Worm (Caenorhabditis elegans) whole organism, midembryonic: Measurements from ENCODE around the gene col-142.

ENCODE experiments used
- T22C8.4 ChIP-seq: fragments of 200-800 bp; sonication (Bioruptor generic); IDR thresholded peaks from 2 replicates; pipeline ENCODE4 v1.3.6; 2022; ENCODE audit warnings: missing genetic modification characterization, missing compliant biosample characterization
- cog-1 ChIP-seq: sonication (generic microtip); optimal IDR thresholded peaks from 2 replicates; lab custom pipeline; 2016; ENCODE audit warnings: missing genetic modification characterization, missing compliant biosample characterization
- flt-1 ChIP-seq: fragments of 200-800 bp; sonication (Bioruptor generic); IDR thresholded peaks from 2 replicates; pipeline ENCODE4 v1.3.6; 2022; ENCODE audit warnings: missing genetic modification characterization, missing compliant biosample characterization
- klf-2 ChIP-seq: fragments of 200-800 bp; sonication (Bioruptor generic); conservative IDR thresholded peaks from 2 replicates; pipeline ENCODE4 v1.3.6; 2022; ENCODE audit warnings: missing genetic modification reagents, missing genetic modification characterization, missing compliant biosample characterization
- med-1 ChIP-seq: sonication (generic microtip); optimal IDR thresholded peaks from 2 replicates; lab custom pipeline; 2017; ENCODE audit warnings: missing genetic modification characterization, mild to moderate bottlenecking, missing compliant biosample characterization, antibody characterized with exemption, missing genetic modification reagents; ENCODE audit not compliant: insufficient read depth
- ref-1 ChIP-seq: fragments of 200-800 bp; sonication (Bioruptor generic); conservative IDR thresholded peaks from 2 replicates; pipeline ENCODE4 v1.3.6; 2022; ENCODE audit warnings: missing genetic modification reagents, missing genetic modification characterization, missing compliant biosample characterization
- tab-1 ChIP-seq: fragments of 200-800 bp; sonication (Bioruptor generic); IDR thresholded peaks from 2 replicates; pipeline ENCODE4 v1.3.6; 2022; ENCODE audit warnings: missing genetic modification characterization, missing compliant biosample characterization
- ztf-23 ChIP-seq: fragments of 200-800 bp; sonication (Bioruptor generic); IDR thresholded peaks from 2 replicates; pipeline ENCODE4 v1.3.6; 2022; ENCODE audit warnings: missing genetic modification reagents, missing genetic modification characterization, missing compliant biosample characterization
- ztf-29 ChIP-seq: fragments of 200-800 bp; sonication (Bioruptor generic); IDR thresholded peaks from 2 replicates; pipeline ENCODE4 v1.3.6; 2022; ENCODE audit warnings: missing genetic modification reagents, missing genetic modification characterization, missing compliant biosample characterization

The col-142 gene

DNA sequence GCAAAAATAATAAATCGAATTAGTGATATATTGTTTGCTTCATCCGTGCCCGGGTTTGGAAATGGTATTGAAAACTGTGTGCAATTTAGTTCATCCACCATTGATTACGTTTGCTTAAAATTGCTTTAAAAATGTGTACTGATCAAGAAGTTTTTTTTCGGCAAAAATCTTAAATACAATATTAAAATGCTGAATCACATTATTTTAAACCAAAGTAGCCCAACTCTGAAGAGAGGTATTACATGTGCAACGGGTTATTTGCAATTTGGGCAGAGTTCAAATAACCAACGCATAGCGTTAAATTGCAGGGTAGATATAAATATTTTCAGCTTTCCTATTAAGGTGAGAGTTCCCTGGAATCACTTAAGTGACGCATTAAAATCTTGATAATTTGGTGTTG is 13.8 kb upstream of the col-142 start, which contains the start of gene dmsr-14:
dmsr-14 (minus strand) TSS at position 101 of the 400 bp plus-strand sequence.
- TF ChIP-seq cog-1 (tag; lab: Kevin White, UChicago) (no peak), med-1 (GFP tag; lab: Kevin White, UChicago) (no peak), ztf-23 (GFP tag; lab: Robert Waterston, UW) (no peak), ztf-29 (GFP tag; lab: Robert Waterston, UW) (no peak), klf-2 (GFP tag; lab: Robert Waterston, UW) (no peak), tab-1 (GFP tag; lab: Robert Waterston, UW) (no peak), ref-1 (GFP tag; lab: Robert Waterston, UW) (no peak), flt-1 (no peak), T22C8.4 (no peak)

- TF ChIP-seq ztf-29 (GFP tag; lab: Robert Waterston, UW) (no peak), klf-2 (GFP tag; lab: Robert Waterston, UW) (no peak), med-1 (GFP tag; lab: Kevin White, UChicago) (no peak), tab-1 (GFP tag; lab: Robert Waterston, UW) (no peak), flt-1 (no peak), T22C8.4 (no peak), cog-1 (tag; lab: Kevin White, UChicago) (no peak), ztf-23 (GFP tag; lab: Robert Waterston, UW) (no peak), ref-1 (GFP tag; lab: Robert Waterston, UW) (no peak)
Observed at ce11 chrV:6819812-6820211, 11.2 kb upstream of the col-142 start, which contains the start of gene dmsr-13. TSS of gene dmsr-13 (minus strand) at chrV:6819912.

- TF ChIP-seq ztf-23 (GFP tag; lab: Robert Waterston, UW) (no peak), flt-1 (no peak), ref-1 (GFP tag; lab: Robert Waterston, UW) (no peak), klf-2 (GFP tag; lab: Robert Waterston, UW) (no peak), ztf-29 (GFP tag; lab: Robert Waterston, UW) (no peak), tab-1 (GFP tag; lab: Robert Waterston, UW) (no peak), T22C8.4 (no peak), med-1 (GFP tag; lab: Kevin White, UChicago) (no peak), cog-1 (tag; lab: Kevin White, UChicago) (no peak)
Observed at ce11 chrV:6821509-6821908, 9.5 kb upstream of the col-142 start, which contains the start of gene T15B7.8. TSS of gene T15B7.8 (plus strand) at chrV:6821809.

- TF ChIP-seq med-1 (GFP tag; lab: Kevin White, UChicago), result no peak
- TF ChIP-seq flt-1, result no peak
- TF ChIP-seq ztf-23 (GFP tag; lab: Robert Waterston, UW), result no peak
- TF ChIP-seq ztf-29 (GFP tag; lab: Robert Waterston, UW), result no peak
- TF ChIP-seq tab-1 (GFP tag; lab: Robert Waterston, UW), result no peak
- TF ChIP-seq klf-2 (GFP tag; lab: Robert Waterston, UW), result no peak
- no peak for TF ChIP-seq T22C8.4
- TF ChIP-seq ref-1 (GFP tag; lab: Robert Waterston, UW), result no peak
- no peak for TF ChIP-seq cog-1 (tag; lab: Kevin White, UChicago)
Observed at ce11 chrV:6823432-6823831, 7.5 kb upstream of the col-142 start.

DNA sequence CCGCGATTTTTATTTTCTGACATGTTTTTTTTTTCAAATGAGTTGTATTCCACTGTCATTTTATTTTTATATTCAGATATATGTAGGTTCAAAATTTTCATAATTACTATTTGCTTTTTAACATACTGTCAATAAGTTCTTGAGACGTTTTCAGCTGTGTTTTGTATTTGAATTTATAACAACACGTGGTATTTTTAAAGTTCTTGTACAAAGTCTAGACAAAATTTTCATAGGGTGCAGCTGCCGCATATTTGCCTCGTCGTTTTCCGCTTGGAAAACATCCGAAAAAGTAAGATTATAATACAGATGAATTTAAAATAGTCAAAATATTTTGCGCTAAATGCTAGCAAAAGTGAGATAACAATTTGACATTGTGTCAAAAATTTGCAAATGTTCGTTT is 2.2 kb upstream of the col-142 start, which contains the start of gene dmsr-15:
dmsr-15 (minus strand) TSS at position 101 of the 400 bp plus-strand sequence.
- TF ChIP-seq klf-2 (GFP tag; lab: Robert Waterston, UW) (no peak), cog-1 (tag; lab: Kevin White, UChicago) (no peak), T22C8.4 (no peak), med-1 (GFP tag; lab: Kevin White, UChicago) (no peak), flt-1 (no peak), tab-1 (GFP tag; lab: Robert Waterston, UW) (no peak), ztf-23 (GFP tag; lab: Robert Waterston, UW) (no peak), ref-1 (GFP tag; lab: Robert Waterston, UW) (no peak), ztf-29 (GFP tag; lab: Robert Waterston, UW) (no peak)

DNA sequence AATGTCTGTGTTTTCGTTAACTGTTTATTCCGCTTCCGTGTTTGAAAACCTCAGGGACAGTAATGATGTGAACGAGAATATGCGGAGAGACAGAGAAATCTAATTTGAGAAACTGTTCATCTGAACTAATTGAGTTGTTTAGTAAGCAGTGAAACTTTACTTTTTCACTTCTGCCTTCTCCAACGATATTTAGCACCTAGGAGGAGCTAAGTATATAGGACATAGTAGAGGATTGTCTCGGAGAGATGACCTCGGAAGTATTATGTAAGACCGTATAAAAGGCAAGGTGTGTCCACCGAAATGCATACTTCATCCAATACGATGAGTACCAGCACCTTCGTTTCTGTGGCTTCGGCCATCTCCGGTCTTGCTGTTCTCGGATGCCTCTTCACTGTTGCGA is 1.6 kb upstream of the col-142 start, which contains the start of gene col-141:
col-141 (plus strand) TSS at position 301 of the 400 bp plus-strand sequence.
- TF ChIP-seq tab-1 (GFP tag; lab: Robert Waterston, UW), result no peak
- no peak for TF ChIP-seq flt-1
- TF ChIP-seq klf-2 (GFP tag; lab: Robert Waterston, UW), result no peak
- TF ChIP-seq cog-1 (tag; lab: Kevin White, UChicago), result no peak
- no peak for TF ChIP-seq med-1 (GFP tag; lab: Kevin White, UChicago)
- no peak for TF ChIP-seq ztf-29 (GFP tag; lab: Robert Waterston, UW)

DNA sequence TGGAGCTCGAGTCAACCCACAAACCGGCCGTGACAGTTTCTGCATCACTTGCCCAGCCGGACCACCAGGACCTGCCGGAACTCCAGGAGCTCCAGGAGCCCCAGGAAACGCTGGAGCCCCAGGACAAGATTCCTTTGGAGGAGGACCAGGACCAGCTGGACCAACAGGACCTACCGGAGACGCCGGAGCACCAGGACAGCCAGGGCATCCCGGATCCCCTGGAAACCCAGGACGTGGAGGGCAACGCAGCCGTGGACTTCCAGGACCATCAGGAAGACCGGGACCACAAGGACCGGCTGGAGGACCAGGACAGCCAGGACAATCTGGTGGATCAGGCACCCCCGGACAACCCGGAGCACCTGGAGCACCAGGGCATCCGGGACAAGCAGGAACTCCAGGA is 902 bp upstream of the col-142 start:
- TF ChIP-seq tab-1 (GFP tag; lab: Robert Waterston, UW) (no peak), cog-1 (tag; lab: Kevin White, UChicago) (no peak), ztf-23 (GFP tag; lab: Robert Waterston, UW) (no peak), med-1 (GFP tag; lab: Kevin White, UChicago) (no peak), ztf-29 (GFP tag; lab: Robert Waterston, UW) (no peak)

- no peak for TF ChIP-seq cog-1 (tag; lab: Kevin White, UChicago)
- TF ChIP-seq med-1 (GFP tag; lab: Kevin White, UChicago), result no peak
- no peak for TF ChIP-seq klf-2 (GFP tag; lab: Robert Waterston, UW)
- no peak for TF ChIP-seq flt-1
- no peak for TF ChIP-seq tab-1 (GFP tag; lab: Robert Waterston, UW)
- TF ChIP-seq T22C8.4, result no peak
Observed at ce11 chrV:6831539-6831938, 562 bp downstream of the col-142 start.

DNA sequence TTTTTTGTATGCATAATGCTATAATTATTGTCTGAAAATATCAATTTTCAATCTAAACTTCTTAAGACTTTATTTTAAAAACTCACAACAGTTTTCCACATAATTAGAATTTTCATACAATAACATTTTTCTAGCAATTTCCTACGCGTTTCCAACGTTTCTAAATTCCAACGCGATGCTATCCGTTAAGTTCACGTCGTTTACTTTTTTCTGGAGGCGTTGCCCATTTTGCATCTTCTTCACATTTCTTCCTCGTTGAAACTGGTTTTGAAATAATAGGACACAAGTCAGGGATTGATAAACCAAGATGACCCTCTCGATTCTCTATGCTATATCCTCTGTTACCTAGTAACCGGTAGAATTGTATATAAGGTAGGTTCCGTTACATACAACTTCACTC is 4.3 kb downstream of the col-142 start, which contains the start of the genes T15B7.14 and col-143:
T15B7.14 (minus strand) TSS at position 101 of the 400 bp plus-strand sequence.
col-143 (plus strand) TSS at position 394 of the 400 bp plus-strand sequence.
- TF ChIP-seq T22C8.4 (no peak), cog-1 (tag; lab: Kevin White, UChicago) (no peak), ref-1 (GFP tag; lab: Robert Waterston, UW) (no peak), ztf-29 (GFP tag; lab: Robert Waterston, UW) (no peak), tab-1 (GFP tag; lab: Robert Waterston, UW) (no peak), ztf-23 (GFP tag; lab: Robert Waterston, UW) (no peak), med-1 (GFP tag; lab: Kevin White, UChicago) (no peak)
